Worm (Caenorhabditis elegans): ENCODE results near the gene T19D12.5.

T19D12.5 gene

DNA sequence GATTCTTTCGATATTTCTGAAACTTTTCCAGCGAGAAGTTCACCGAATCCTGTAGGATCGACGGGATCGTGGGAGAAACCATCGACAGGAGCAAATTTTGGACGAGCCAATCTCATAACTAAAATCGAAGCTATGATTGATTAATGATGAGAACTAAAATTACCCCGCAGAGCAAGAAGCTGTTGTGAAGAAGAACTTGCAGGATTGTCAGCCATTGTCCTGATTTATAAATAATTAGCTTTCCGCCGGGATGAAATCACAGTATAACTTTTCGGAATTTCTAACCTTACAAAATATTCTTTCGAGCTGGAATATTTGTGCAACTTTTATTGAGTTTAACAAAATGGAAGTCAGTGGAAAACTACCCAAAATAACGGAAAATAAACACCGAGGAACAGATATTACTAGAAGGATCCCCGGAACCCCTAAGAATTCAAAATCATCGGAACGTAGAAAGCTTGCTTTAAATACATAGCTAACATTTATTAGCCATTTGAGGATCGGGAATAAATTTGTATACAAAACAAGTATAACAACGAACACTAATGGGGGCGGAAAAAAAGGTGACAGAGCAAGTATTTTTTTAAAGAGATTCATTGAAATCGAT lies 48.7 kb downstream of the T19D12.5 start, which contains the start of gene C56C10.7 (continued):
- no peak for TF ChIP-seq nfya-1 (tag; optimal IDR thresholded peaks at IDR 0.05; ENCODE audit: borderline replicate concordance, insufficient read depth)
- TF ChIP-seq lir-1 (GFP tag; conservative IDR thresholded peaks at IDR 0.05), result 0 out of 2 replicates have a peak, but pooled peaks have one; percentile 30
- TF ChIP-seq nhr-90 (tag; optimal IDR thresholded peaks at IDR 0.05), result no peak
- peak; percentile 63 for TF ChIP-seq tbp1 (GFP tag; optimal IDR thresholded peaks at IDR 0.05)
- TF ChIP-seq hmg-20 (GFP tag; IDR thresholded peaks at IDR 0.05), result 0 out of 2 replicates have a peak, but pooled peaks have one; percentile 23
- TF ChIP-seq ceh-100 (GFP tag; IDR thresholded peaks at IDR 0.05), result peak; percentile 63
- no peak for TF ChIP-seq attf-3 (GFP tag; conservative IDR thresholded peaks at IDR 0.05)
- no peak; the same call in none of the 2 replicates for TF ChIP-seq ceh-40 (GFP tag; IDR thresholded peaks at IDR 0.05)
- TF ChIP-seq unc-62 (GFP tag; optimal IDR thresholded peaks at IDR 0.05), result no peak
- peak; percentile 3 for TF ChIP-seq ceh-79 (tag; optimal IDR thresholded peaks at IDR 0.05)
- TF ChIP-seq B0019.2 (GFP tag; conservative IDR thresholded peaks at IDR 0.05), result 0 out of 2 replicates have a peak, but pooled peaks have one; percentile 4
- no peak for TF ChIP-seq pha-4 (tag; optimal IDR thresholded peaks at IDR 0.05)
- TF ChIP-seq lin-54 (GFP tag; optimal IDR thresholded peaks at IDR 0.05), result peak; percentile 79
- no peak for TF ChIP-seq C06A6.2 (GFP tag; conservative IDR thresholded peaks at IDR 0.05)
- no peak for TF ChIP-seq rpc-1 (optimal IDR thresholded peaks at IDR 0.05)
- TF ChIP-seq rpc-1 (tag; optimal IDR thresholded peaks at IDR 0.05), result no peak
- TF ChIP-seq lag-1 (GFP tag; IDR thresholded peaks at IDR 0.05), result no peak
- TF ChIP-seq lin-40 (tag; optimal IDR thresholded peaks at IDR 0.05), result no peak
- peak; percentile 76 for TF ChIP-seq athp-1 (tag; optimal IDR thresholded peaks at IDR 0.05)
- no peak for TF ChIP-seq K12H6.12 (tag; optimal IDR thresholded peaks at IDR 0.05)
- no peak for TF ChIP-seq ZK185.1 (tag; optimal IDR thresholded peaks at IDR 0.05; ENCODE audit: poor library complexity, severe bottlenecking)
- no peak for TF ChIP-seq F22D6.2 (tag; optimal IDR thresholded peaks at IDR 0.05)
- TF ChIP-seq ztf-25 (GFP tag; IDR thresholded peaks at IDR 0.05), result peak; percentile 66; the same call in 1 of the 2 replicates
- peak; percentile 76; the same call in 1 of the 2 replicates for TF ChIP-seq ceh-58 (GFP tag; IDR thresholded peaks at IDR 0.05)
- TF ChIP-seq ztf-28 (GFP tag; IDR thresholded peaks at IDR 0.05), result no peak
- TF ChIP-seq pbrm-1 (GFP tag; IDR thresholded peaks at IDR 0.05), result peak; percentile 72; the same call in 1 of the 2 replicates
- peak; percentile 34 for TF ChIP-seq dpff-1 (tag; optimal IDR thresholded peaks at IDR 0.05)
- peak; percentile 38 for TF ChIP-seq die-1 (tag; optimal IDR thresholded peaks at IDR 0.05)
- no peak for TF ChIP-seq mel-28 (tag; optimal IDR thresholded peaks at IDR 0.05; ENCODE audit: borderline replicate concordance)
- no peak for TF ChIP-seq ceh-27 (GFP tag; optimal IDR thresholded peaks at IDR 0.05)
- no peak for TF ChIP-seq Y79H2A.3 (GFP tag; conservative IDR thresholded peaks at IDR 0.05)
- no peak for TF ChIP-seq sea-2 (GFP tag; IDR thresholded peaks at IDR 0.05)
- no peak for TF ChIP-seq nhr-120 (GFP tag; IDR thresholded peaks at IDR 0.05)
- no peak for TF ChIP-seq hlh-12 (tag; optimal IDR thresholded peaks at IDR 0.05)
- TF ChIP-seq lin-35 (GFP tag; optimal IDR thresholded peaks at IDR 0.05), result no peak
- TF ChIP-seq madf-10 (tag; optimal IDR thresholded peaks at IDR 0.05), result peak; percentile 34
- TF ChIP-seq aptf-2 (GFP tag; conservative IDR thresholded peaks at IDR 0.05), result no peak
- no peak for TF ChIP-seq ccch-3 (GFP tag; optimal IDR thresholded peaks at IDR 0.05)
- no peak for TF ChIP-seq ztf-22 (GFP tag; optimal IDR thresholded peaks at IDR 0.05)
- TF ChIP-seq T07F8.4 (tag; optimal IDR thresholded peaks at IDR 0.05), result no peak
- peak; percentile 10 for TF ChIP-seq mxl-1 (tag; optimal IDR thresholded peaks at IDR 0.05)
- TF ChIP-seq snpc-1.3 (tag; optimal IDR thresholded peaks at IDR 0.05; ENCODE audit: insufficient read depth), result peak; percentile 67
- TF ChIP-seq B0261.1 (tag; optimal IDR thresholded peaks at IDR 0.05), result peak; percentile 8
- TF ChIP-seq bed-1 (GFP tag; IDR thresholded peaks at IDR 0.05), result peak; percentile 68; the same call in 1 of the 2 replicates
- TF ChIP-seq ztf-26 (tag; optimal IDR thresholded peaks at IDR 0.05), result peak; percentile 34
- TF ChIP-seq lsy-27 (tag; optimal IDR thresholded peaks at IDR 0.05; ENCODE audit: borderline replicate concordance, insufficient read depth), result no peak
- no peak for TF ChIP-seq ztf-3 (GFP tag; optimal IDR thresholded peaks at IDR 0.05)
- no peak for TF ChIP-seq ets-4 (GFP tag; optimal IDR thresholded peaks at IDR 0.05)

Data from whole organism, young adult.